Fruit fly (Drosophila melanogaster): ENCODE data around the gene CG31321.
A peak's percentile ranks its signal among the peaks of the same experiment; 100 is the strongest.

DNA sequence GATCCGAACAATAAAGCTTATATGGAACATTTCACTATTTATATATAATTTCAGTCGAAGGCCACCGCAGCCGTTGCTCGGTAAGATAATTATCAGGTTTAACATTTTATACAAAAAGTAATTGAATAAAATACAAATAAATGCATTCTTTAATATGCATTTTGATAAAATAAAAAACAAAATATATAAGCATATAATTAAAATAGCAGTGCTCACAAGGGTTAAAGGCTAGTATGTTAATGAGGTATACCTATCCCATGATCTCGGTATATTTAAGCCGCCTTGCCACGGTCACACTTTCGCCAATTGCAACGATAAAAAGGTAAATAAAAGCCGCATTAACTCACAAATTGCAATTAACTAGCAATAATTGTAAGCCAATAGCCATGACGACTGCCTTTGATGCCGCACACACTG is 1.4 kb upstream of the CG31321 start, which contains the start of gene Polr2I:
- TF ChIP-seq CG8301 (tag; optimal IDR thresholded peaks at IDR 0.05) = peak; percentile 27
- TF ChIP-seq CG9948 (tag; optimal IDR thresholded peaks at IDR 0.05) = peak; percentile 41
- no peak for TF ChIP-seq Ets98B (GFP tag; IDR thresholded peaks at IDR 0.05)
- no peak for TF ChIP-seq Pif1B (GFP tag; optimal IDR thresholded peaks at IDR 0.05)
- TF ChIP-seq CG34367 (tag; optimal IDR thresholded peaks at IDR 0.05) = peak; percentile 4
- peak; percentile 61 for TF ChIP-seq CG8159 (tag; optimal IDR thresholded peaks at IDR 0.05)
- no peak for TF ChIP-seq CG13204 (GFP tag; optimal IDR thresholded peaks at IDR 0.05)
- peak; percentile 40 for TF ChIP-seq CG15710 (tag; optimal IDR thresholded peaks at IDR 0.05)
- no peak for TF ChIP-seq EcR (GFP tag; optimal IDR thresholded peaks at IDR 0.05)
- TF ChIP-seq CG32121 (GFP tag; IDR thresholded peaks at IDR 0.05) = no peak
- TF ChIP-seq fd96Ca (GFP tag; IDR thresholded peaks at IDR 0.05) = no peak

Data from whole organism, pupa.